Fruit fly (Drosophila melanogaster): ENCODE measurements around the gene tty.

tty gene

DNA sequence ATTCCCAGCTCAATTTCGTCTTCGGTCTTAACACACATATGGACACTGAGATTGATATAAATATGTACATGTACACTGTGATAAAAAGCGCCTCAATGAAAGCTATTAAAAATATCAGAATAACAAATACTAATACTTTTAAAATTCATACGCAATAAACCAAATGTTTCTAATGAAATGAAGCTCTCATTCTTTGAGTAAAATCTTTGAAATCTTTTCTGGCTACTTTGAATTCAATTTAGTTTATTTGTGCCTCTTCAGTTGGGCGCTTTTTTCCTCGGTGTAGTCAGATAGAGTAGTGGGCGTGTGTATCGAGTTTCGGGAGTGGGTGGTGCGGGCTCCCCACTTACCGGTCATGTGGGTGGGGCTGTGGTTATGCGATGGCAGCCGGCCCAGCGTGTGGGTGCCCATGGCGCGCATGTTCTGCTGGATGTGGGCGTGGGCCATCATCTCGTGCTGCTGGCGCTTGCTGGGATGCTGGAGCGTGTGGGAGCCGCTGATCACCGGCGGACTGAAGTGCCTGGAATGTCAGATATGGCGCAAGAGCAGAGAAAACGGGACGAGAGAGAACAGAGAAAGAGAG is 4.9 kb downstream of the tty start (continued):
- TF ChIP-seq CG4424 (GFP tag; optimal IDR thresholded peaks at IDR 0.05) (peak; percentile 3), Dbx (GFP tag; IDR thresholded peaks at IDR 0.05) (no peak), CG10979 (tag; optimal IDR thresholded peaks at IDR 0.05) (peak; percentile 39), cwo (GFP tag; optimal IDR thresholded peaks at IDR 0.05) (peak; percentile 17), az2 (GFP tag; optimal IDR thresholded peaks at IDR 0.05) (peak; percentile 1), fd3F (GFP tag; optimal IDR thresholded peaks at IDR 0.05) (no peak), Oli (tag; optimal IDR thresholded peaks at IDR 0.05) (peak; percentile 32), peb (GFP tag; IDR thresholded peaks at IDR 0.05) (no peak), GATAe (GFP tag; conservative IDR thresholded peaks at IDR 0.05) (no peak), insv (GFP tag; optimal IDR thresholded peaks at IDR 0.05) (no peak), Med (GFP tag) (peak; percentile 71), CG12659 (GFP tag; optimal IDR thresholded peaks at IDR 0.05) (peak; percentile 2), Ssrp (tag; optimal IDR thresholded peaks at IDR 0.05) (peak; percentile 13), vnd (GFP tag; IDR thresholded peaks at IDR 0.05; ENCODE audit: partially characterized antibody) (no peak), en (GFP tag; optimal IDR thresholded peaks at IDR 0.05) (no peak), fd96Cb (tag; optimal IDR thresholded peaks at IDR 0.05) (peak; percentile 21), Xbp1 (GFP tag; optimal IDR thresholded peaks at IDR 0.05) (peak; percentile 1), sens (GFP tag) (peak; percentile 77), E2f1 (GFP tag; IDR thresholded peaks at IDR 0.05) (0 out of 2 replicates have a peak, but pooled peaks have one; percentile 32), slbo (GFP tag; IDR thresholded peaks at IDR 0.05) (no peak), Six4 (GFP tag; optimal IDR thresholded peaks at IDR 0.05) (peak; percentile 4), CG14050 (GFP tag; IDR thresholded peaks at IDR 0.05) (no peak), E2f2 (GFP tag; IDR thresholded peaks at IDR 0.05) (no peak), Doc2 (GFP tag; IDR thresholded peaks at IDR 0.05) (no peak), hkb (optimal IDR thresholded peaks at IDR 0.05) (no peak), hkb (GFP tag; IDR thresholded peaks at IDR 0.05) (peak; percentile 30; the same call in 1 of the 2 replicates), mirr (GFP tag; optimal IDR thresholded peaks at IDR 0.05) (no peak), CG9876 (GFP tag; optimal IDR thresholded peaks at IDR 0.05) (no peak), Gug (GFP tag; IDR thresholded peaks at IDR 0.05) (no peak), bsh (GFP tag; optimal IDR thresholded peaks at IDR 0.05) (peak in 1 of 2 experiments; percentile 60), Adf1 (GFP tag; IDR thresholded peaks at IDR 0.05) (no peak), CG10654 (GFP tag; optimal IDR thresholded peaks at IDR 0.05) (no peak), Lpt (GFP tag; optimal IDR thresholded peaks at IDR 0.05) (no peak), CG2202 (tag; optimal IDR thresholded peaks at IDR 0.05) (no peak), CG18619 (GFP tag; optimal IDR thresholded peaks at IDR 0.05) (no peak), CG2120 (GFP tag; optimal IDR thresholded peaks at IDR 0.05) (peak; percentile 29), CG30403 (GFP tag; optimal IDR thresholded peaks at IDR 0.05) (no peak), zf30C (GFP tag; optimal IDR thresholded peaks at IDR 0.05) (peak; percentile 36), fd64A (GFP tag; optimal IDR thresholded peaks at IDR 0.05) (no peak), CG11247 (GFP tag; IDR thresholded peaks at IDR 0.05) (no peak), HLH3B (GFP tag; IDR thresholded peaks at IDR 0.05) (peak; percentile 29; the same call in 1 of the 2 replicates), nerfin-1 (tag; optimal IDR thresholded peaks at IDR 0.05) (no peak), CG16813 (GFP tag; IDR thresholded peaks at IDR 0.05; ENCODE audit: partially characterized antibody) (no peak), gce (GFP tag; IDR thresholded peaks at IDR 0.05) (no peak), CG2678 (tag; optimal IDR thresholded peaks at IDR 0.05) (no peak), Hsf (GFP tag; optimal IDR thresholded peaks at IDR 0.05) (no peak), CG15601 (tag; optimal IDR thresholded peaks at IDR 0.05) (peak; percentile 0), row (GFP tag; IDR thresholded peaks at IDR 0.05) (peak; percentile 52), Meics (GFP tag; optimal IDR thresholded peaks at IDR 0.05) (peak; percentile 24), CG8388 (GFP tag; optimal IDR thresholded peaks at IDR 0.05) (peak; percentile 20), esg (GFP tag; conservative IDR thresholded peaks at IDR 0.05) (no peak)
